Worm (Caenorhabditis elegans) whole organism, L4/young adult: ENCODE measurements around the gene zfp-3.

Experiments
- W03F9.2 ChIP-seq: fragments of 150-350 bp; optimal IDR thresholded peaks from 2 replicates; lab custom pipeline; 2014; ENCODE audit warnings: missing biosample characterization, missing genetic modification characterization
- him-1 ChIP-seq: sonication (generic microtip); optimal IDR thresholded peaks from 2 replicates; lab custom pipeline; 2016; ENCODE audit warnings: missing genotype, missing genetic modification reagents, missing genetic modification characterization, missing compliant biosample characterization

DNA sequence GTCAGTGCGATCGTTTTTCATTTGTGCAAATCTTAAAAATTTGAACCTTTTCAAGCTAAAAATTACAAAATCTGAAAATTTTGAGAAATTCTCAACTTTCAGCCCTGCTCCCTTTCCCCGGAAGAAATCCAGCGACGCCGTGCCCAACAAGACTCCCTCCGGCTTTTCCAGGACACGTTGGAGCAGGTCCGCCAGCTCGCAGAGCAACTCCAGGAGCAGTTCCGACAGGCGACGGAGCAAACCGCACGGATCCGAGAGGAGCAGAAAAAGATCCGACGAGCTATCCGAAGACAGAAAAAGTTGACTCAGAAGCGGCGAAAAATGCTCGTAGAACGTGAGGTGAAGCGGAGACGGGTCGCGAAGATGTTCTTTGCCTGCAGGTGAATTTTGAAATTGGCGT is 4.8 kb upstream of the zfp-3 start:
- TF ChIP-seq W03F9.2 (tag; lab: Kevin White, UChicago): no peak
- TF ChIP-seq him-1 (tag; lab: Kevin White, UChicago): no peak
